ENCODE assay signal across 1 fruit fly cellular context in the genomic region with DNA sequence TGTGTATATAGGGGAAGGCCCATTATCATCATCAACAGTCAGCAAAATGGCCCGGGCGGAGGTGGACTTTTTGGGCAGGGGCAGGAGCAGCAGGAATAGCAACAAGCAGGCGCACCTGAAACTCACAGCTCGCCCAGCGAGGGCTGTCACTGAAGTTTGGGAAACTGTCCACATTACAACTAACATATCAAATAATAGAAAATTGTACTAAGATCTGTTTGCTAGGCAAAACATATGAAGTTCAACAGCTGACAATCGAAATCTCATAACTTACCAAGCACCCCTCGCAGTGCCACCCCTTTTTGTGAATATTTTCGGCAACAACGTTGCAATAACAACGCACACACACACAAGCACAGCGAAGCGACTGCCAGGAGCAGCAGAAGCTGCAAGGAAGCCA.
TF ChIP-seq lines count a peak whose summit lies in the region.

No protein-coding gene starts in this region.

TF ChIP-seq in whole organism, embryonic, 481 proteins besides CTCF, POLR2A, EP300 and RAD21 (continued from another document and continues in another):
- peak; percentile 39 for TF ChIP-seq CG6683 (GFP tag; optimal IDR thresholded peaks at IDR 0.05; lab: Kevin White, UChicago)
- no peak for TF ChIP-seq br (optimal IDR thresholded peaks at IDR 0.05; lab: Kevin White, UChicago)
- TF ChIP-seq lov (optimal IDR thresholded peaks at IDR 0.05; lab: Kevin White, UChicago), result no peak
- TF ChIP-seq lov (GFP tag; IDR thresholded peaks at IDR 0.05; lab: Robert Waterston, UW), result 0 out of 3 replicates have a peak, but pooled peaks have one; percentile 58
- no peak for TF ChIP-seq CG8290 (GFP tag; optimal IDR thresholded peaks at IDR 0.05; lab: Kevin White, UChicago)
- TF ChIP-seq CG8290 (tag; optimal IDR thresholded peaks at IDR 0.05; lab: Kevin White, UChicago), result peak in 1 of 2 experiments; percentile 86
- TF ChIP-seq Sox100B (GFP tag; optimal IDR thresholded peaks at IDR 0.05; lab: Kevin White, UChicago), result peak; percentile 32
- TF ChIP-seq CG15514 (GFP tag; optimal IDR thresholded peaks at IDR 0.05; lab: Kevin White, UChicago), result peak; percentile 67
- TF ChIP-seq Spps (tag; optimal IDR thresholded peaks at IDR 0.05; lab: Kevin White, UChicago), result no peak
- peak; percentile 48 for TF ChIP-seq Hey (tag; optimal IDR thresholded peaks at IDR 0.05; lab: Kevin White, UChicago)
- peak; percentile 69 for TF ChIP-seq dimm (GFP tag; IDR thresholded peaks at IDR 0.05; lab: Robert Waterston, UW)
- TF ChIP-seq ap (GFP tag; IDR thresholded peaks at IDR 0.05; lab: Robert Waterston, UW), result peak; percentile 65
- peak; percentile 83 for TF ChIP-seq CG11504 (tag; optimal IDR thresholded peaks at IDR 0.05; lab: Kevin White, UChicago)
- no peak for TF ChIP-seq dan (GFP tag; IDR thresholded peaks at IDR 0.05; lab: Robert Waterston, UW)
- TF ChIP-seq CG30431 (GFP tag; optimal IDR thresholded peaks at IDR 0.05; lab: Kevin White, UChicago), result peak; percentile 34
- TF ChIP-seq CG11695 (GFP tag; IDR thresholded peaks at IDR 0.05; lab: Robert Waterston, UW), result peak; percentile 83
- peak; percentile 70; the same call in 1 of the 2 replicates for TF ChIP-seq ara (GFP tag; IDR thresholded peaks at IDR 0.05; lab: Robert Waterston, UW)
- peak; percentile 83 for TF ChIP-seq CG9215 (GFP tag; IDR thresholded peaks at IDR 0.05; lab: Robert Waterston, UW)
- peak; percentile 94 for TF ChIP-seq sisA (GFP tag; IDR thresholded peaks at IDR 0.05; lab: Robert Waterston, UW)
- peak; percentile 68 for TF ChIP-seq bab2 (GFP tag; optimal IDR thresholded peaks at IDR 0.05; lab: Kevin White, UChicago)
- peak; percentile 67 for TF ChIP-seq CG13296 (GFP tag; optimal IDR thresholded peaks at IDR 0.05; lab: Kevin White, UChicago)
- peak; percentile 36 for TF ChIP-seq Deaf1 (tag; optimal IDR thresholded peaks at IDR 0.05; lab: Kevin White, UChicago)
- no peak for TF ChIP-seq Doc3 (GFP tag; IDR thresholded peaks at IDR 0.05; lab: Robert Waterston, UW; ENCODE audit: partially characterized antibody)
- TF ChIP-seq wek (GFP tag; optimal IDR thresholded peaks at IDR 0.05; lab: Kevin White, UChicago), result no peak
- TF ChIP-seq aop (GFP tag; IDR thresholded peaks at IDR 0.05; lab: Robert Waterston, UW), result no peak
- peak; percentile 77 for TF ChIP-seq HmgZ (tag; optimal IDR thresholded peaks at IDR 0.05; lab: Kevin White, UChicago)
- peak; percentile 75 for TF ChIP-seq CrebB (tag; optimal IDR thresholded peaks at IDR 0.05; lab: Kevin White, UChicago)
- TF ChIP-seq kay (GFP tag; optimal IDR thresholded peaks at IDR 0.05; lab: Kevin White, UChicago), result peak; percentile 6
- TF ChIP-seq toy (GFP tag; IDR thresholded peaks at IDR 0.05; lab: Robert Waterston, UW), result peak; percentile 66
- TF ChIP-seq NFAT (GFP tag; IDR thresholded peaks at IDR 0.05; lab: Robert Waterston, UW), result peak; percentile 82
- no peak for TF ChIP-seq ftz-f1 (GFP tag; optimal IDR thresholded peaks at IDR 0.05; lab: Kevin White, UChicago)
- no peak for TF ChIP-seq gsb-n (tag; optimal IDR thresholded peaks at IDR 0.05; lab: Kevin White, UChicago)
- peak; percentile 60 for TF ChIP-seq fd3F (GFP tag; optimal IDR thresholded peaks at IDR 0.05; lab: Kevin White, UChicago)
- TF ChIP-seq ab (GFP tag; optimal IDR thresholded peaks at IDR 0.05; lab: Kevin White, UChicago), result peak; percentile 12
- TF ChIP-seq Mes4 (GFP tag; optimal IDR thresholded peaks at IDR 0.05; lab: Kevin White, UChicago), result peak; percentile 37
- TF ChIP-seq E2f1 (GFP tag; IDR thresholded peaks at IDR 0.05; lab: Robert Waterston, UW), result peak; percentile 88
- TF ChIP-seq Neu2 (GFP tag; optimal IDR thresholded peaks at IDR 0.05; lab: Kevin White, UChicago; ENCODE audit: borderline replicate concordance), result no peak
- TF ChIP-seq cato (GFP tag; optimal IDR thresholded peaks at IDR 0.05; lab: Kevin White, UChicago; ENCODE audit: borderline replicate concordance), result peak; percentile 11
- no peak for TF ChIP-seq CG7271 (tag; optimal IDR thresholded peaks at IDR 0.05; lab: Kevin White, UChicago)
- TF ChIP-seq CG34224 (GFP tag; IDR thresholded peaks at IDR 0.05; lab: Robert Waterston, UW; ENCODE audit: partially characterized antibody), result no peak
- peak; percentile 78 for TF ChIP-seq CG15269 (tag; optimal IDR thresholded peaks at IDR 0.05; lab: Kevin White, UChicago)
- TF ChIP-seq CG4730 (GFP tag; IDR thresholded peaks at IDR 0.05; lab: Robert Waterston, UW), result peak; percentile 76
- TF ChIP-seq hth (optimal IDR thresholded peaks at IDR 0.05; lab: Kevin White, UChicago), result no peak
- no peak for TF ChIP-seq CG15479 (GFP tag; optimal IDR thresholded peaks at IDR 0.05; lab: Kevin White, UChicago)
- TF ChIP-seq Opbp (GFP tag; IDR thresholded peaks at IDR 0.05; lab: Robert Waterston, UW; ENCODE audit: partially characterized antibody), result no peak
- TF ChIP-seq Hmr (GFP tag; optimal IDR thresholded peaks at IDR 0.05; lab: Kevin White, UChicago), result peak; percentile 87
- peak; percentile 77 for TF ChIP-seq CG17359 (tag; optimal IDR thresholded peaks at IDR 0.05; lab: Kevin White, UChicago)
- peak; percentile 62 for TF ChIP-seq Dip3 (GFP tag; optimal IDR thresholded peaks at IDR 0.05; lab: Kevin White, UChicago)
- TF ChIP-seq CG6765 (GFP tag; optimal IDR thresholded peaks at IDR 0.05; lab: Kevin White, UChicago), result peak; percentile 62
- peak; percentile 55 for TF ChIP-seq chn (GFP tag; optimal IDR thresholded peaks at IDR 0.05; lab: Kevin White, UChicago)
- TF ChIP-seq mam (GFP tag; optimal IDR thresholded peaks at IDR 0.05; lab: Kevin White, UChicago), result peak; percentile 81
- TF ChIP-seq NfI (GFP tag; optimal IDR thresholded peaks at IDR 0.05; lab: Kevin White, UChicago), result peak; percentile 68
- peak; percentile 82 for TF ChIP-seq chm (GFP tag; IDR thresholded peaks at IDR 0.05; lab: Robert Waterston, UW)
- TF ChIP-seq knrl (GFP tag; IDR thresholded peaks at IDR 0.05; lab: Robert Waterston, UW; ENCODE audit: partially characterized antibody), result no peak
- TF ChIP-seq CG2875 (GFP tag; optimal IDR thresholded peaks at IDR 0.05; lab: Kevin White, UChicago), result peak; percentile 47
- no peak for TF ChIP-seq CG3065 (GFP tag; optimal IDR thresholded peaks at IDR 0.05; lab: Kevin White, UChicago)
- TF ChIP-seq inv (GFP tag; IDR thresholded peaks at IDR 0.05; lab: Robert Waterston, UW; ENCODE audit: partially characterized antibody), result no peak
- no peak for TF ChIP-seq CG4707 (GFP tag; optimal IDR thresholded peaks at IDR 0.05; lab: Kevin White, UChicago)
- TF ChIP-seq Med (GFP tag; lab: Kevin White, UChicago), result peak; percentile 96
- peak; percentile 66 for TF ChIP-seq CG1602 (GFP tag; optimal IDR thresholded peaks at IDR 0.05; lab: Kevin White, UChicago)
- TF ChIP-seq Myb (GFP tag; optimal IDR thresholded peaks at IDR 0.05; lab: Kevin White, UChicago), result peak; percentile 61
- TF ChIP-seq tna (GFP tag; IDR thresholded peaks at IDR 0.05; lab: Robert Waterston, UW; ENCODE audit: partially characterized antibody), result no peak
- peak; percentile 47 for TF ChIP-seq D19A (tag; optimal IDR thresholded peaks at IDR 0.05; lab: Kevin White, UChicago)
- TF ChIP-seq CG3407 (GFP tag; optimal IDR thresholded peaks at IDR 0.05; lab: Kevin White, UChicago), result peak; percentile 6
- TF ChIP-seq pita (GFP tag; optimal IDR thresholded peaks at IDR 0.05; lab: Kevin White, UChicago), result no peak
- peak; percentile 12 for TF ChIP-seq CG8359 (GFP tag; optimal IDR thresholded peaks at IDR 0.05; lab: Kevin White, UChicago; ENCODE audit: borderline replicate concordance)
- peak; percentile 85 for TF ChIP-seq so (GFP tag; IDR thresholded peaks at IDR 0.05; lab: Robert Waterston, UW)
- TF ChIP-seq tio (GFP tag; optimal IDR thresholded peaks at IDR 0.05; lab: Kevin White, UChicago), result peak; percentile 36
- TF ChIP-seq Hr51 (GFP tag; optimal IDR thresholded peaks at IDR 0.05; lab: Kevin White, UChicago), result peak; percentile 17 to 70
- peak; percentile 57 for TF ChIP-seq CG10543 (GFP tag; optimal IDR thresholded peaks at IDR 0.05; lab: Kevin White, UChicago)
- no peak for TF ChIP-seq NC2α (GFP tag; optimal IDR thresholded peaks at IDR 0.05; lab: Kevin White, UChicago)
- no peak for TF ChIP-seq Max (GFP tag; optimal IDR thresholded peaks at IDR 0.05; lab: Kevin White, UChicago)
- TF ChIP-seq CG6791 (GFP tag; IDR thresholded peaks at IDR 0.05; lab: Robert Waterston, UW; ENCODE audit: partially characterized antibody), result no peak
- peak; percentile 55; the same call in 1 of the 2 replicates for TF ChIP-seq ro (GFP tag; IDR thresholded peaks at IDR 0.05; lab: Robert Waterston, UW)
- no peak for TF ChIP-seq hbn (GFP tag; IDR thresholded peaks at IDR 0.05; lab: Robert Waterston, UW; ENCODE audit: partially characterized antibody)
- peak; percentile 84 for TF ChIP-seq CG7556 (GFP tag; optimal IDR thresholded peaks at IDR 0.05; lab: Kevin White, UChicago)
- peak; percentile 45 for TF ChIP-seq CG12155 (GFP tag; optimal IDR thresholded peaks at IDR 0.05; lab: Kevin White, UChicago)
- 0 out of 2 replicates have a peak, but pooled peaks have one; percentile 11 for TF ChIP-seq CkIIα-i1 (GFP tag; IDR thresholded peaks at IDR 0.05; lab: Robert Waterston, UW)
- TF ChIP-seq CG6175 (GFP tag; IDR thresholded peaks at IDR 0.05; lab: Robert Waterston, UW), result peak; percentile 84
- peak; percentile 56 for TF ChIP-seq CG9876 (GFP tag; optimal IDR thresholded peaks at IDR 0.05; lab: Kevin White, UChicago)
- TF ChIP-seq CG4360 (GFP tag; IDR thresholded peaks at IDR 0.05; lab: Robert Waterston, UW), result no peak
- TF ChIP-seq bcd (GFP tag; optimal IDR thresholded peaks at IDR 0.05; lab: Kevin White, UChicago), result peak; percentile 73
- no peak for TF ChIP-seq CG2202 (tag; optimal IDR thresholded peaks at IDR 0.05; lab: Kevin White, UChicago)
- peak; percentile 50 for TF ChIP-seq MTF-1 (GFP tag; optimal IDR thresholded peaks at IDR 0.05; lab: Kevin White, UChicago; ENCODE audit: borderline replicate concordance)
- TF ChIP-seq tap (tag; optimal IDR thresholded peaks at IDR 0.05; lab: Kevin White, UChicago), result peak; percentile 61
- peak; percentile 85 for TF ChIP-seq Gug (GFP tag; IDR thresholded peaks at IDR 0.05; lab: Robert Waterston, UW)
- peak; percentile 75 for TF ChIP-seq CG8924 (tag; optimal IDR thresholded peaks at IDR 0.05; lab: Kevin White, UChicago)
- TF ChIP-seq CG34422 (GFP tag; IDR thresholded peaks at IDR 0.05; lab: Robert Waterston, UW), result peak; percentile 83
- peak; percentile 1 for TF ChIP-seq Lhr (GFP tag; optimal IDR thresholded peaks at IDR 0.05; lab: Kevin White, UChicago)
- peak; percentile 77 for TF ChIP-seq CG17385 (GFP tag; optimal IDR thresholded peaks at IDR 0.05; lab: Kevin White, UChicago)
- 0 out of 2 replicates have a peak, but pooled peaks have one; percentile 56 for TF ChIP-seq bowl (GFP tag; IDR thresholded peaks at IDR 0.05; lab: Robert Waterston, UW)
- peak; percentile 75; the same call in 1 of the 3 replicates for TF ChIP-seq H15 (GFP tag; IDR thresholded peaks at IDR 0.05; lab: Robert Waterston, UW)
- TF ChIP-seq Rfx (GFP tag; IDR thresholded peaks at IDR 0.05; lab: Robert Waterston, UW), result peak; percentile 95
- no peak for TF ChIP-seq tll (GFP tag; optimal IDR thresholded peaks at IDR 0.05; lab: Kevin White, UChicago)
- peak; percentile 46 for TF ChIP-seq CG17829 (tag; optimal IDR thresholded peaks at IDR 0.05; lab: Kevin White, UChicago)
- peak; percentile 90 for TF ChIP-seq CG5953 (GFP tag; IDR thresholded peaks at IDR 0.05; lab: Robert Waterston, UW)
- TF ChIP-seq emc (GFP tag; optimal IDR thresholded peaks at IDR 0.05; lab: Kevin White, UChicago), result peak; percentile 10
- TF ChIP-seq eve (GFP tag; optimal IDR thresholded peaks at IDR 0.05; lab: Kevin White, UChicago), result peak in 1 of 2 experiments; percentile 24
- peak; percentile 93 for TF ChIP-seq CG18476 (GFP tag; optimal IDR thresholded peaks at IDR 0.05; lab: Kevin White, UChicago)
- TF ChIP-seq Lim3 (GFP tag; IDR thresholded peaks at IDR 0.05; lab: Robert Waterston, UW), result 0 out of 2 replicates have a peak, but pooled peaks have one; percentile 21
- no peak for TF ChIP-seq CG17802 (tag; optimal IDR thresholded peaks at IDR 0.05; lab: Kevin White, UChicago)
- TF ChIP-seq nmo (GFP tag; optimal IDR thresholded peaks at IDR 0.05; lab: Kevin White, UChicago), result peak; percentile 64
- TF ChIP-seq Dbx (GFP tag; IDR thresholded peaks at IDR 0.05; lab: Robert Waterston, UW), result peak; percentile 90
- peak; percentile 78 for TF ChIP-seq her (GFP tag; optimal IDR thresholded peaks at IDR 0.05; lab: Kevin White, UChicago)
- peak; percentile 75 for TF ChIP-seq CG43689 (GFP tag; IDR thresholded peaks at IDR 0.05; lab: Robert Waterston, UW)
- peak; percentile 24 for TF ChIP-seq CG10267 (tag; optimal IDR thresholded peaks at IDR 0.05; lab: Kevin White, UChicago)
- TF ChIP-seq grau (tag; optimal IDR thresholded peaks at IDR 0.05; lab: Kevin White, UChicago), result peak; percentile 75
- peak; percentile 79 for TF ChIP-seq CG7786 (GFP tag; optimal IDR thresholded peaks at IDR 0.05; lab: Kevin White, UChicago)
- TF ChIP-seq fru (optimal IDR thresholded peaks at IDR 0.05; lab: Kevin White, UChicago), result no peak
- peak; percentile 80 for TF ChIP-seq ssp (GFP tag; IDR thresholded peaks at IDR 0.05; lab: Robert Waterston, UW)
- peak; percentile 68 for TF ChIP-seq pum (GFP tag; optimal IDR thresholded peaks at IDR 0.05; lab: Kevin White, UChicago)
- TF ChIP-seq ase (GFP tag; IDR thresholded peaks at IDR 0.05; lab: Robert Waterston, UW), result peak; percentile 72
- peak; percentile 22 for TF ChIP-seq mirr (GFP tag; optimal IDR thresholded peaks at IDR 0.05; lab: Kevin White, UChicago)
- no peak; the same call in 1 of the 2 replicates for TF ChIP-seq onecut (GFP tag; IDR thresholded peaks at IDR 0.05; lab: Robert Waterston, UW)
- peak; percentile 73 for TF ChIP-seq pnt (GFP tag; optimal IDR thresholded peaks at IDR 0.05; lab: Kevin White, UChicago)
- TF ChIP-seq CG18599 (GFP tag; optimal IDR thresholded peaks at IDR 0.05; lab: Kevin White, UChicago), result peak; percentile 93
- TF ChIP-seq bigmax (GFP tag; optimal IDR thresholded peaks at IDR 0.05; lab: Kevin White, UChicago), result no peak
- peak; percentile 66 for TF ChIP-seq CHES-1-like (GFP tag; optimal IDR thresholded peaks at IDR 0.05; lab: Kevin White, UChicago)
- TF ChIP-seq z (GFP tag; IDR thresholded peaks at IDR 0.05; lab: Robert Waterston, UW), result no peak
- TF ChIP-seq CG13287 (GFP tag; IDR thresholded peaks at IDR 0.05; lab: Robert Waterston, UW; ENCODE audit: partially characterized antibody), result no peak
- peak; percentile 88 for TF ChIP-seq CG32532 (GFP tag; IDR thresholded peaks at IDR 0.05; lab: Robert Waterston, UW)
- TF ChIP-seq GATAe (GFP tag; conservative IDR thresholded peaks at IDR 0.05; lab: Robert Waterston, UW), result peak; percentile 24; the same call in 1 of the 2 replicates
- peak; percentile 92 for TF ChIP-seq ranshi (GFP tag; IDR thresholded peaks at IDR 0.05; lab: Robert Waterston, UW)
- TF ChIP-seq dmrt99B (tag; optimal IDR thresholded peaks at IDR 0.05; lab: Kevin White, UChicago), result peak; percentile 79
- TF ChIP-seq bsh (GFP tag; optimal IDR thresholded peaks at IDR 0.05; lab: Kevin White, UChicago), result peak in 1 of 2 experiments; percentile 58
